Fruit fly (Drosophila melanogaster) whole organism, embryonic: ENCODE measurements around the gene Paris.

Experiments used
- Atf6 ChIP-seq: fragments of 200-800 bp; sonication (Bioruptor generic); IDR thresholded peaks from 2 replicates; pipeline ENCODE4 v1.3.6; 2022; ENCODE audit warnings: missing biosample characterization, missing genetic modification characterization
- C15 ChIP-seq: fragments of 200-800 bp; sonication (Bioruptor generic); IDR thresholded peaks from 3 replicates; pipeline ENCODE4 v1.3.6; 2022; ENCODE audit warnings: missing biosample characterization, missing genetic modification characterization
- CG1024 ChIP-seq: fragments of 200-800 bp; sonication (Bioruptor generic); IDR thresholded peaks from 2 replicates; pipeline ENCODE4 v1.3.6; 2022; ENCODE audit warnings: missing biosample characterization, missing genetic modification characterization
- CG10959 ChIP-seq: fragments of 200-800 bp; sonication (Bioruptor generic); IDR thresholded peaks from 2 replicates; pipeline ENCODE4 v1.3.6; 2022; ENCODE audit warnings: missing biosample characterization, missing genetic modification characterization
- CG12236 ChIP-seq: fragments of 200-800 bp; sonication (Bioruptor generic); optimal IDR thresholded peaks from 2 replicates; lab custom pipeline; 2016; ENCODE audit warnings: missing biosample characterization, missing genetic modification characterization
- CG13424 ChIP-seq: fragments of 200-800 bp; sonication (Bioruptor generic); optimal IDR thresholded peaks from 2 replicates; lab custom pipeline; 2019; ENCODE audit warnings: missing biosample characterization, mild to moderate bottlenecking, missing genetic modification characterization, moderate library complexity
- CG15011 ChIP-seq: fragments of 200-800 bp; sonication (Bioruptor generic); optimal IDR thresholded peaks from 3 replicates; lab custom pipeline; 2018; ENCODE audit warnings: missing biosample characterization, mild to moderate bottlenecking, missing genetic modification characterization
- CG17186 ChIP-seq: fragments of 200-800 bp; sonication (Bioruptor generic); optimal IDR thresholded peaks from 3 replicates; lab custom pipeline; 2017; ENCODE audit warnings: missing biosample characterization, missing genetic modification reagents, missing genetic modification characterization
- CG31365 ChIP-seq: fragments of 200-800 bp; sonication (Bioruptor generic); optimal IDR thresholded peaks from 2 replicates; lab custom pipeline; 2018; ENCODE audit warnings: missing biosample characterization, mild to moderate bottlenecking, missing genetic modification characterization
- CG32532 ChIP-seq: fragments of 200-800 bp; sonication (Bioruptor generic); IDR thresholded peaks from 2 replicates; pipeline ENCODE4 v1.3.6; 2022; ENCODE audit warnings: missing biosample characterization, missing genetic modification characterization
- CG4404 ChIP-seq: fragments of 200-800 bp; sonication (Bioruptor generic); IDR thresholded peaks from 2 replicates; pipeline ENCODE4 v1.3.6; 2022; ENCODE audit warnings: missing biosample characterization, missing genetic modification characterization
- CG6683 ChIP-seq: fragments of 200-800 bp; sonication (Bioruptor generic); optimal IDR thresholded peaks from 2 replicates; lab custom pipeline; 2017; ENCODE audit warnings: missing biosample characterization, mild to moderate bottlenecking, missing genetic modification characterization, missing genetic modification reagents
- CG6813 ChIP-seq: fragments of 200-800 bp; sonication (Bioruptor generic); optimal IDR thresholded peaks from 2 replicates; lab custom pipeline; 2017; ENCODE audit warnings: missing biosample characterization, missing genetic modification characterization, mild to moderate bottlenecking, moderate library complexity, missing genetic modification reagents
- CG7928 ChIP-seq: fragments of 200-800 bp; sonication (Bioruptor generic); optimal IDR thresholded peaks from 2 replicates; lab custom pipeline; 2017; ENCODE audit warnings: missing biosample characterization, mild to moderate bottlenecking, missing genetic modification characterization
- CG8478 ChIP-seq: fragments of >200 bp; optimal IDR thresholded peaks from 2 replicates; lab custom pipeline; 2018
- CTCF ChIP-seq: fragments of 200-800 bp; sonication (Bioruptor generic); optimal IDR thresholded peaks from 2 replicates; lab custom pipeline; 2017; ENCODE audit warnings: missing biosample characterization, mild to moderate bottlenecking, missing genetic modification characterization, moderate library complexity
- D19B ChIP-seq: fragments of 200-800 bp; sonication (Bioruptor generic); optimal IDR thresholded peaks from 2 replicates; lab custom pipeline; 2017; ENCODE audit warnings: missing biosample characterization, mild to moderate bottlenecking, missing genetic modification characterization
- E2f2 ChIP-seq: fragments of 200-800 bp; sonication (Bioruptor generic); IDR thresholded peaks from 2 replicates; pipeline ENCODE4 v1.3.6; 2022; ENCODE audit warnings: missing biosample characterization, missing genetic modification characterization
- Gug ChIP-seq: fragments of 200-800 bp; sonication (Bioruptor generic); IDR thresholded peaks from 4 replicates; pipeline ENCODE4 v1.3.6; 2022; ENCODE audit warnings: missing biosample characterization, missing genetic modification characterization
- H15 ChIP-seq: fragments of 200-800 bp; sonication (Bioruptor generic); IDR thresholded peaks from 3 replicates; pipeline ENCODE4 v1.3.6; 2022; ENCODE audit warnings: missing biosample characterization, missing genetic modification characterization
- HHEX ChIP-seq: fragments of 200-800 bp; sonication (Bioruptor generic); optimal IDR thresholded peaks from 3 replicates; lab custom pipeline; 2017; ENCODE audit warnings: missing biosample characterization, mild to moderate bottlenecking, missing genetic modification characterization, missing genetic modification reagents
- NC2α ChIP-seq: fragments of 200-800 bp; sonication (Bioruptor generic); optimal IDR thresholded peaks from 2 replicates; lab custom pipeline; 2016; ENCODE audit warnings: missing biosample characterization, missing genetic modification characterization
- Xbp1 ChIP-seq: fragments of 200-800 bp; sonication (Bioruptor generic); optimal IDR thresholded peaks from 3 replicates; lab custom pipeline; 2016; ENCODE audit warnings: missing biosample characterization, mild to moderate bottlenecking, missing genetic modification characterization
- ab ChIP-seq: fragments of 200-800 bp; sonication (Bioruptor generic); optimal IDR thresholded peaks from 2 replicates; lab custom pipeline; 2016; ENCODE audit warnings: missing biosample characterization, missing genetic modification characterization
- bigmax ChIP-seq: fragments of 200-800 bp; sonication (Bioruptor generic); optimal IDR thresholded peaks from 2 replicates; lab custom pipeline; 2018; ENCODE audit warnings: missing biosample characterization, mild to moderate bottlenecking, missing genetic modification characterization
- caup ChIP-seq: fragments of 200-800 bp; sonication (Bioruptor generic); optimal IDR thresholded peaks from 3 replicates; lab custom pipeline; 2017; ENCODE audit warnings: missing biosample characterization, mild to moderate bottlenecking, missing genetic modification characterization, moderate library complexity; ENCODE audit not compliant: severe bottlenecking
- crc ChIP-seq: fragments of 200-800 bp; sonication (Bioruptor generic); optimal IDR thresholded peaks from 2 replicates; lab custom pipeline; 2016; ENCODE audit warnings: missing biosample characterization, missing genetic modification characterization
- crp ChIP-seq, 2 experiments: fragments of 200-800 bp; sonication (Bioruptor generic); optimal IDR thresholded peaks; 2 replicates in 1 of 2; 3 replicates in 1 of 2; lab custom pipeline; 2017; ENCODE audit warnings: missing biosample characterization in 2 of 2, missing genetic modification characterization in 2 of 2, mild to moderate bottlenecking in 1 of 2, moderate library complexity in 1 of 2
- dan ChIP-seq: fragments of 200-800 bp; sonication (Bioruptor generic); IDR thresholded peaks from 2 replicates; pipeline ENCODE4 v1.3.6; 2022; ENCODE audit warnings: missing biosample characterization, missing genetic modification characterization
- en ChIP-seq: fragments of 200-800 bp; sonication (Bioruptor generic); optimal IDR thresholded peaks from 2 replicates; lab custom pipeline; 2016; ENCODE audit warnings: missing biosample characterization, missing genetic modification characterization
- grn ChIP-seq: fragments of 200-800 bp; sonication (Bioruptor generic); optimal IDR thresholded peaks from 3 replicates; lab custom pipeline; 2017; ENCODE audit warnings: missing biosample characterization, missing genetic modification characterization
- gt ChIP-seq: fragments of 200-800 bp; sonication (Bioruptor generic); IDR thresholded peaks from 2 replicates; pipeline ENCODE4 v1.3.6; 2022; ENCODE audit warnings: missing biosample characterization, missing genetic modification characterization
- klu ChIP-seq: fragments of 200-800 bp; sonication (Bioruptor generic); IDR thresholded peaks from 2 replicates; pipeline ENCODE4 v1.3.6; 2022; ENCODE audit warnings: missing biosample characterization, missing genetic modification characterization
- kni ChIP-seq: fragments of 200-800 bp; sonication (Bioruptor generic); optimal IDR thresholded peaks from 3 replicates; lab custom pipeline; 2017; ENCODE audit warnings: mild to moderate bottlenecking, missing biosample characterization, missing genetic modification reagents, missing genetic modification characterization
- lbe ChIP-seq: fragments of 200-800 bp; sonication (Bioruptor generic); optimal IDR thresholded peaks from 2 replicates; lab custom pipeline; 2016; ENCODE audit warnings: missing biosample characterization, mild to moderate bottlenecking, missing genetic modification characterization
- lov ChIP-seq, 2 experiments: fragments of 200-800 bp in 1 of 2; fragments of >200 bp in 1 of 2; sonication (Bioruptor generic) in 1 of 2; IDR thresholded peaks in 1 of 2; optimal IDR thresholded peaks in 1 of 2; 2 replicates in 1 of 2; 3 replicates in 1 of 2; pipeline versions ENCODE4 v1.3.6 to Lab custom; 2017 to 2022; ENCODE audit warnings: missing biosample characterization in 1 of 2, missing genetic modification characterization in 1 of 2
- mld ChIP-seq: fragments of 200-800 bp; sonication (Bioruptor generic); IDR thresholded peaks from 3 replicates; pipeline ENCODE4 v1.3.6; 2022; ENCODE audit warnings: missing biosample characterization, missing genetic modification characterization; ENCODE audit not compliant: partially characterized antibody
- nau ChIP-seq: fragments of 200-800 bp; sonication (Bioruptor generic); optimal IDR thresholded peaks from 3 replicates; lab custom pipeline; 2017; ENCODE audit warnings: missing biosample characterization, mild to moderate bottlenecking, missing genetic modification characterization, missing genetic modification reagents
- org-1 ChIP-seq: fragments of 200-800 bp; sonication (Bioruptor generic); optimal IDR thresholded peaks from 2 replicates; lab custom pipeline; 2017; ENCODE audit warnings: missing biosample characterization, missing genetic modification characterization
- p53 ChIP-seq: fragments of 200-800 bp; sonication (Bioruptor generic); optimal IDR thresholded peaks from 2 replicates; lab custom pipeline; 2016; ENCODE audit warnings: missing biosample characterization, missing genetic modification characterization
- pb ChIP-seq: fragments of 200-800 bp; sonication (Bioruptor generic); optimal IDR thresholded peaks from 3 replicates; lab custom pipeline; 2016; ENCODE audit warnings: missing biosample characterization, missing genetic modification characterization
- row ChIP-seq: fragments of 200-800 bp; sonication (Bioruptor generic); IDR thresholded peaks from 3 replicates; pipeline ENCODE4 v1.3.6; 2022; ENCODE audit warnings: missing biosample characterization, missing genetic modification characterization
- sisA ChIP-seq: fragments of 200-800 bp; sonication (Bioruptor generic); IDR thresholded peaks from 2 replicates; pipeline ENCODE4 v1.3.6; 2022; ENCODE audit warnings: missing biosample characterization, missing genetic modification characterization
- slp2 ChIP-seq: fragments of 200-800 bp; sonication (Bioruptor generic); optimal IDR thresholded peaks from 2 replicates; lab custom pipeline; 2016; ENCODE audit warnings: missing biosample characterization, missing genetic modification characterization
- sna ChIP-seq: fragments of 200-800 bp; sonication (Bioruptor generic); IDR thresholded peaks from 2 replicates; pipeline ENCODE4 v1.3.6; 2022; ENCODE audit warnings: missing biosample characterization, missing genetic modification characterization; ENCODE audit not compliant: partially characterized antibody
- stc ChIP-seq: fragments of 200-800 bp; sonication (Bioruptor generic); IDR thresholded peaks from 2 replicates; pipeline ENCODE4 v1.3.6; 2022; ENCODE audit warnings: missing biosample characterization, missing genetic modification characterization
- tup ChIP-seq: fragments of 200-800 bp; sonication (Bioruptor generic); optimal IDR thresholded peaks from 2 replicates; lab custom pipeline; 2016; ENCODE audit warnings: missing biosample characterization, mild to moderate bottlenecking, missing genetic modification characterization, moderate library complexity
- unpg ChIP-seq: fragments of 200-800 bp; sonication (Bioruptor generic); optimal IDR thresholded peaks from 3 replicates; lab custom pipeline; 2018; ENCODE audit warnings: missing biosample characterization, mild to moderate bottlenecking, missing genetic modification characterization, moderate library complexity

The Paris gene

dm6 chr2L:4458119-4459056 lies 5.0 kb upstream of the Paris start, which contains the start of gene RpL27A (continued):
- TF ChIP-seq C15 (GFP tag; lab: Robert Waterston, UW) (0 out of 3 replicates have a peak, but pooled peaks have one; percentile 68), klu (GFP tag; lab: Robert Waterston, UW) (peak; percentile 35; the same call in 1 of the 2 replicates), mld (no peak), lbe (GFP tag; lab: Kevin White, UChicago) (peak; percentile 63), E2f2 (GFP tag; lab: Robert Waterston, UW) (peak; percentile 68), NC2α (GFP tag; lab: Kevin White, UChicago) (peak; percentile 56), CG6813 (GFP tag; lab: Kevin White, UChicago) (peak; percentile 83), CG7928 (peak; percentile 39), CG8478 (lab: Kevin White, UChicago) (no peak), caup (GFP tag; lab: Kevin White, UChicago) (peak; percentile 94), kni (peak; percentile 63), H15 (GFP tag; lab: Robert Waterston, UW) (peak; percentile 81), CG4404 (GFP tag; lab: Robert Waterston, UW) (peak; percentile 13; the same call in 1 of the 2 replicates), en (GFP tag; lab: Kevin White, UChicago) (peak; percentile 42), CG17186 (GFP tag; lab: Kevin White, UChicago) (peak; percentile 45), CG10959 (GFP tag; lab: Robert Waterston, UW) (peak; percentile 52), ab (GFP tag; lab: Kevin White, UChicago) (no peak), tup (GFP tag; lab: Kevin White, UChicago) (no peak), sisA (GFP tag; lab: Robert Waterston, UW) (peak; percentile 54; the same call in 1 of the 2 replicates), grn (GFP tag; lab: Kevin White, UChicago) (no peak), CG1024 (peak; percentile 88), Atf6 (GFP tag; lab: Robert Waterston, UW) (peak; percentile 72), nau (GFP tag; lab: Kevin White, UChicago) (peak; percentile 75), CG12236 (GFP tag; lab: Kevin White, UChicago) (peak; percentile 64), CG31365 (tag; lab: Kevin White, UChicago) (peak; percentile 79), HHEX (GFP tag; lab: Kevin White, UChicago) (peak; percentile 84), row (GFP tag; lab: Robert Waterston, UW) (peak; percentile 70), pb (GFP tag; lab: Kevin White, UChicago) (peak; percentile 68), D19B (GFP tag; lab: Kevin White, UChicago) (peak; percentile 47), CTCF (GFP tag; lab: Kevin White, UChicago) (peak; percentile 32), p53 (GFP tag; lab: Kevin White, UChicago) (peak; percentile 44), org-1 (GFP tag; lab: Kevin White, UChicago) (peak; percentile 73), Gug (GFP tag; lab: Robert Waterston, UW) (peak; percentile 38; the same call in 2 of the 4 replicates), lov (optimal IDR thresholded peaks at IDR 0.05; lab: Kevin White, UChicago) (no peak), lov (GFP tag; IDR thresholded peaks at IDR 0.05; lab: Robert Waterston, UW) (peak; percentile 79; the same call in 2 of the 3 replicates), sna (GFP tag; lab: Robert Waterston, UW) (peak; percentile 71), dan (GFP tag; lab: Robert Waterston, UW) (no peak), bigmax (GFP tag; lab: Kevin White, UChicago) (peak; percentile 91), slp2 (GFP tag; lab: Kevin White, UChicago) (peak; percentile 56), gt (GFP tag; lab: Robert Waterston, UW) (peak; percentile 34; the same call in 1 of the 2 replicates), CG6683 (GFP tag; lab: Kevin White, UChicago) (peak; percentile 20), Xbp1 (GFP tag; lab: Kevin White, UChicago) (peak; percentile 79), CG13424 (tag; lab: Kevin White, UChicago) (peak; percentile 63), crc (GFP tag; lab: Kevin White, UChicago) (peak; percentile 38), unpg (GFP tag; lab: Kevin White, UChicago) (peak; percentile 68), CG15011 (GFP tag; lab: Kevin White, UChicago) (peak; percentile 64), CG32532 (GFP tag; lab: Robert Waterston, UW) (peak; percentile 84), stc (peak; percentile 79), crp (GFP tag; optimal IDR thresholded peaks at IDR 0.05; lab: Kevin White, UChicago) (peak in 1 of 2 experiments; percentile 39)
